Worm (Caenorhabditis elegans): ENCODE results near the gene srsx-2.

srsx-2 gene

ce11 chrV:17430903-17431302 lies 7.3 kb downstream of the srsx-2 start, which contains the start of gene srbc-27:
srbc-27 (plus strand) TSS chrV:17431203.
- TF ChIP-seq nhr-12 (tag; optimal IDR thresholded peaks at IDR 0.05) (no peak), snu-23 (GFP tag; optimal IDR thresholded peaks at IDR 0.05) (no peak), dpl-1 (GFP tag; optimal IDR thresholded peaks at IDR 0.05) (no peak)

DNA sequence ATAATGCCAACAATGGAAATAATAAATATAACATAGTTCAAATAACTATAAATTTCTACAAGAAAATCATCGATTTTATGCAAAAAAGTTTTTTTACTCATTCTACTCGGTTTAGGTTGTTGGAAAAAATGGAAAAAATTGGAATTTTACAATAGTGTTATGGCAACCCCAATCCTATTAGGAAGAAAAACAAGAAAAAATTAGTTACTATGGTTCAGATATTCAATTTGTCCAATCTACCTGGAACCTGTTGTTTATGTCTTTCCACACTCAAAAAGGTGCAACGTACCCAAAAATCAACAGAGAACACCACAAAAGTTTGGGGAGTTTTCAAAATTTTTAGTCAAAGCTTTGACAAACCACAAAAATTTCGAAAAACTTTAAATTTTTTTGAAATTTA lies 8.2 kb downstream of the srsx-2 start, which contains the start of gene T27C5.10:
T27C5.10 (minus strand) TSS at position 101 of the 400 bp plus-strand sequence.
- no peak for TF ChIP-seq fos-1 (tag; optimal IDR thresholded peaks at IDR 0.05)
- no peak for TF ChIP-seq ceh-8 (GFP tag; optimal IDR thresholded peaks at IDR 0.05)
- no peak for TF ChIP-seq tlp-1 (tag; optimal IDR thresholded peaks at IDR 0.05)
- TF ChIP-seq lsy-2 (tag; optimal IDR thresholded peaks at IDR 0.05) = no peak
- no peak for TF ChIP-seq unc-30 (tag; optimal IDR thresholded peaks at IDR 0.05)
- no peak for TF ChIP-seq nhr-28 (tag; optimal IDR thresholded peaks at IDR 0.05)
- no peak for TF ChIP-seq unc-98 (GFP tag; IDR thresholded peaks at IDR 0.05)
- no peak for TF ChIP-seq snpc-4 (tag; optimal IDR thresholded peaks at IDR 0.05)
- TF ChIP-seq tbx-2 (tag; optimal IDR thresholded peaks at IDR 0.05) = no peak
- TF ChIP-seq nhr-47 (tag; optimal IDR thresholded peaks at IDR 0.05) = no peak
- no peak for TF ChIP-seq blmp-1 (tag; optimal IDR thresholded peaks at IDR 0.05)
- TF ChIP-seq isw-1 (GFP tag; IDR thresholded peaks at IDR 0.05) = no peak
- TF ChIP-seq nhr-237 (tag; optimal IDR thresholded peaks at IDR 0.05) = no peak
- no peak for TF ChIP-seq irx-1 (tag; optimal IDR thresholded peaks at IDR 0.05)
- TF ChIP-seq ama-1 (optimal IDR thresholded peaks at IDR 0.05) = no peak
- no peak for TF ChIP-seq hpl-2 (GFP tag; optimal IDR thresholded peaks at IDR 0.05)

ce11 chrV:17429262-17429661 lies 9.0 kb downstream of the srsx-2 start:
- TF ChIP-seq nhr-19 (GFP tag; conservative IDR thresholded peaks at IDR 0.05) = no peak
- TF ChIP-seq dpl-1 (GFP tag; optimal IDR thresholded peaks at IDR 0.05) = no peak
- no peak for TF ChIP-seq irx-1 (tag; optimal IDR thresholded peaks at IDR 0.05)
- TF ChIP-seq ets-5 (GFP tag; IDR thresholded peaks at IDR 0.05) = no peak
- no peak for TF ChIP-seq efl-1 (optimal IDR thresholded peaks at IDR 0.05)
- no peak for TF ChIP-seq efl-1 (GFP tag; optimal IDR thresholded peaks at IDR 0.05 in 1 of 2)
- no peak for TF ChIP-seq fkh-8 (tag; optimal IDR thresholded peaks at IDR 0.05)
- TF ChIP-seq skn-1 (tag; optimal IDR thresholded peaks at IDR 0.05) = no peak
- no peak for TF ChIP-seq fkh-10 (GFP tag; optimal IDR thresholded peaks at IDR 0.05)
- no peak for TF ChIP-seq nhr-85 (tag)
- no peak for TF ChIP-seq xbp-1 (tag; optimal IDR thresholded peaks at IDR 0.05)
- no peak for TF ChIP-seq swsn-7 (tag; optimal IDR thresholded peaks at IDR 0.05)
- TF ChIP-seq lin-35 (GFP tag; optimal IDR thresholded peaks at IDR 0.05) = no peak
- no peak for TF ChIP-seq nhr-84 (tag; optimal IDR thresholded peaks at IDR 0.05)
- no peak for TF ChIP-seq mdl-1 (tag; optimal IDR thresholded peaks at IDR 0.05)
- no peak for TF ChIP-seq pag-3 (tag; optimal IDR thresholded peaks at IDR 0.05; ENCODE audit: borderline replicate concordance, insufficient read depth)

ce11 chrV:17416833-17417232 lies 21.4 kb downstream of the srsx-2 start, which contains the start of gene clc-21:
clc-21 (plus strand) TSS chrV:17417133.
- TF ChIP-seq nhr-12 (tag; optimal IDR thresholded peaks at IDR 0.05) (no peak), nhr-71 (tag; optimal IDR thresholded peaks at IDR 0.05) (no peak), fkh-8 (tag; optimal IDR thresholded peaks at IDR 0.05) (no peak), ceh-63 (GFP tag; optimal IDR thresholded peaks at IDR 0.05) (no peak), F16B12.6 (tag; optimal IDR thresholded peaks at IDR 0.05) (no peak), rnt-1 (tag; optimal IDR thresholded peaks at IDR 0.05) (no peak), vab-15 (tag; optimal IDR thresholded peaks at IDR 0.05) (no peak), lin-35 (GFP tag; optimal IDR thresholded peaks at IDR 0.05) (no peak), jun-1 (tag; optimal IDR thresholded peaks at IDR 0.05) (no peak), aha-1 (tag; optimal IDR thresholded peaks at IDR 0.05) (no peak), pqm-1 (tag; optimal IDR thresholded peaks at IDR 0.05) (no peak), zip-4 (GFP tag; optimal IDR thresholded peaks at IDR 0.05) (no peak), elt-2 (tag; optimal IDR thresholded peaks at IDR 0.05) (no peak), sox-4 (tag; optimal IDR thresholded peaks at IDR 0.05) (no peak), sptf-1 (tag; optimal IDR thresholded peaks at IDR 0.05) (no peak), ceh-82 (tag; optimal IDR thresholded peaks at IDR 0.05) (no peak)

Measured in whole organism, L1 larva.